Worm (Caenorhabditis elegans): Measurements from ENCODE around the gene B0281.6.
"Not testable (repeated sequence)": the region's sequence is repeated elsewhere in the genome, so short reads cannot be mapped to it uniquely, and the experiment has no call there.

Gene B0281.6

ce11 chrII:2295817-2296315 lies 6.4 kb downstream of the B0281.6 start, which contains the start of gene fbxc-25:
Gene fbxc-25, minus strand, starts transcription at chrII:2296265.
- TF ChIP-seq ceh-91 (GFP tag; IDR thresholded peaks at IDR 0.05), result no peak
- no peak for TF ChIP-seq hrde-1 (tag; optimal IDR thresholded peaks at IDR 0.05; ENCODE audit: borderline replicate concordance)
- TF ChIP-seq attf-6 (GFP tag; IDR thresholded peaks at IDR 0.05), result no peak
- TF ChIP-seq nhr-27 (tag; optimal IDR thresholded peaks at IDR 0.05), result no peak
- TF ChIP-seq B0019.2 (GFP tag; conservative IDR thresholded peaks at IDR 0.05), result no peak
- no peak for TF ChIP-seq attf-5 (GFP tag; optimal IDR thresholded peaks at IDR 0.05)
- TF ChIP-seq lin-40 (tag; optimal IDR thresholded peaks at IDR 0.05), result no peak
- TF ChIP-seq mxl-1 (tag; optimal IDR thresholded peaks at IDR 0.05), result no peak
- no peak for TF ChIP-seq lin-35 (GFP tag; optimal IDR thresholded peaks at IDR 0.05)
- TF ChIP-seq dpff-1 (tag; optimal IDR thresholded peaks at IDR 0.05), result no peak
- no peak for TF ChIP-seq ZK185.1 (tag; optimal IDR thresholded peaks at IDR 0.05; ENCODE audit: poor library complexity, severe bottlenecking)
- TF ChIP-seq ztf-3 (GFP tag; optimal IDR thresholded peaks at IDR 0.05), result no peak
- TF ChIP-seq hsf-1 (GFP tag; IDR thresholded peaks at IDR 0.05), result no peak
- TF ChIP-seq egrh-3 (GFP tag; IDR thresholded peaks at IDR 0.05), result no peak
- TF ChIP-seq ets-4 (GFP tag; optimal IDR thresholded peaks at IDR 0.05), result no peak

- TF ChIP-seq Y95B8A.8 (GFP tag; IDR thresholded peaks at IDR 0.05) (no peak), nhr-80 (tag; optimal IDR thresholded peaks at IDR 0.05) (peak; percentile 48)
Measured at ce11 chrII:2292549-2292948, 9.7 kb downstream of the B0281.6 start.

DNA sequence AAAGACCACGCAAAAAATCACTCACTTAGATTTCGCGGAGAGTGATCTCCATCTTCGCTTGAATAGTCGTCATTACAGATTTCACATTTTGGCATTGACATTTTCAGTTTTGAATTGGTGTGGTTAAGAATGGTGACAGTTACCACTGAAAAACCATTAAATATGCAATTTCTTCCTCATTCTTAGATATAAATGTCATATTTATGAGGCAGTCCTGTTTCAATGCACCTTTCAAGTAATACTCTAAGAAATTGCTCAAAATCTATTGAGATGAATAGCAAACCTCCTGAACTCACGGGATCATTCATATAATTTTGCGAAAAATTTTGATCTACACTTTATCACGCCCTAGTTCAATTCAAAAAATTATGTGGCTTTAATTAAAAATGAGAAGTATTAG lies 10.2 kb downstream of the B0281.6 start, which contains the start of gene K09F6.7:
Gene K09F6.7 (minus strand): TSS at position 101 of the 400 bp plus-strand sequence.
- TF ChIP-seq T07F8.4 (tag; optimal IDR thresholded peaks at IDR 0.05) (no peak), mxl-1 (tag; optimal IDR thresholded peaks at IDR 0.05) (no peak)

DNA sequence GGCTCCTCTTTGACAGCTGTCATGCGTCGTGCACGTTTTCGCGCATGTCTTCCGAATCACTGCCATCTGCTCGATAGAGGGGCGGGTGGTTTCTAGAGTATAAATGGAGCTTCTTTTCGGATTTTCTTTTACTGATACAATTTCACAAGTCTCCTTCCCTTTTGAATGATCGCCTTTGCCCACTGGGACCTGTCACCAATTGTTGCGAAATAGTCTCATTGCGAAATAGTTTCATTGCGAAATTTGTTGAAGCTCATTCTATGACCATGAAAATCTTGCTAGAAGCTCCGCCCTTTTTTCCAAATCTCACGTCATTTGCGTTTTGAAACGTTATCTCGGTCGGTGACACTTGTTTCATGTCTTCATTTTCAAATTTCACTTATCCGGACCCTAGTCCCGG lies 12.8 kb downstream of the B0281.6 start:
- TF ChIP-seq hmg-1.2 (GFP tag; IDR thresholded peaks at IDR 0.05) (no peak), B0035.1 (tag; optimal IDR thresholded peaks at IDR 0.05) (no peak), F10E7.11 (tag; optimal IDR thresholded peaks at IDR 0.05) (no peak), cebp-1 (GFP tag; IDR thresholded peaks at IDR 0.05) (peak; percentile 94), cebp-1 (tag; optimal IDR thresholded peaks at IDR 0.05) (peak; percentile 99), K12H6.12 (tag; optimal IDR thresholded peaks at IDR 0.05) (peak; percentile 18)

ce11 chrII:2288798-2289197 lies 13.4 kb downstream of the B0281.6 start, which contains the start of the genes K09F6.10 and K09F6.13:
Gene K09F6.10, minus strand, starts transcription at chrII:2288883.
Gene K09F6.13, plus strand, starts transcription at chrII:2289114.
- TF ChIP-seq rec-8 (tag; optimal IDR thresholded peaks at IDR 0.05) (no peak), cebp-1 (GFP tag; IDR thresholded peaks at IDR 0.05) (peak; percentile 80), cebp-1 (tag; optimal IDR thresholded peaks at IDR 0.05) (peak; percentile 91)

DNA sequence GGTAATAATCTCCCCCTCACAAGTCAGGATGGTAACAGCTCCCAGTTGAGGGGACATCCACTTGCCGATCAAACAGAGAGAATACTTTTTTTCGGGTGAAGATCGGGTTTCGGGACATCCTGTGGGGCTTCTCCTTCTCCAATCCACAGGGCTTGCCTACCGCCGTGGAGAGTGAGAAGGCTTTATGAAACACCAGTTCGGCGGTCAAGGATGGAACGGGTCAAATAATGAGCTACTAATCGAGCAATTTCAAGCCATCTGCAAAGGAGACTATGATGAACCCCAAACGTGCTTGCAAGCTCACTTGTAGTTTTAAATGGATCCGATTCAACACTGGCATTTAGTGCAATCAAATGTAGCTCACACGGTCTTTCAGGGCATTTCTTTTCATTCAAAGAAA lies 17.5 kb downstream of the B0281.6 start:
- TF ChIP-seq zfh-2 (GFP tag; conservative IDR thresholded peaks at IDR 0.05) (0 out of 2 replicates have a peak, but pooled peaks have one; percentile 26), K11D2.4 (GFP tag; IDR thresholded peaks at IDR 0.05) (no peak)

ce11 chrII:2282599-2282998 lies 19.6 kb downstream of the B0281.6 start, which contains the start of gene K09F6.9:
Gene K09F6.9, minus strand, starts transcription at chrII:2282699.
- not testable (repeated sequence) for TF ChIP-seq zfh-2 (GFP tag; conservative IDR thresholded peaks at IDR 0.05); rcor-1 (GFP tag; IDR thresholded peaks at IDR 0.05); egrh-3 (GFP tag; IDR thresholded peaks at IDR 0.05)
